Fruit fly (Drosophila melanogaster): ENCODE results near the gene CG13014.

Gene CG13014

dm6 chrX:16637594-16638485 is 50.2 kb downstream of the CG13014 start, which contains the start of gene RpS19a (continued):
- TF ChIP-seq CG7839 (tag; optimal IDR thresholded peaks at IDR 0.05): peak; percentile 74
- TF ChIP-seq phol (tag; optimal IDR thresholded peaks at IDR 0.05): peak; percentile 66
- no peak for TF ChIP-seq pita (GFP tag; optimal IDR thresholded peaks at IDR 0.05)
- peak; percentile 84 for TF ChIP-seq CG12659 (GFP tag; optimal IDR thresholded peaks at IDR 0.05)
- peak; percentile 27; the same call in 1 of the 2 replicates for TF ChIP-seq CG17612 (GFP tag; IDR thresholded peaks at IDR 0.05)
- no peak for TF ChIP-seq Antp (GFP tag; optimal IDR thresholded peaks at IDR 0.05)
- peak; percentile 37 for TF ChIP-seq CG7786 (GFP tag; optimal IDR thresholded peaks at IDR 0.05)
- peak; percentile 55 for TF ChIP-seq CG6654 (GFP tag; optimal IDR thresholded peaks at IDR 0.05)
- TF ChIP-seq Ssrp (tag; optimal IDR thresholded peaks at IDR 0.05): peak; percentile 21
- 0 out of 2 replicates have a peak, but pooled peaks have one; percentile 2 for TF ChIP-seq inv (GFP tag; IDR thresholded peaks at IDR 0.05; ENCODE audit: partially characterized antibody)
- TF ChIP-seq CG10543 (GFP tag; optimal IDR thresholded peaks at IDR 0.05): peak; percentile 91
- TF ChIP-seq CG9437 (GFP tag; optimal IDR thresholded peaks at IDR 0.05): peak; percentile 74
- no peak for TF ChIP-seq sc (optimal IDR thresholded peaks at IDR 0.05)
- TF ChIP-seq sc (GFP tag; optimal IDR thresholded peaks at IDR 0.05): peak; percentile 80
- peak; percentile 34; the same call in 2 of the 3 replicates for TF ChIP-seq croc (GFP tag; conservative IDR thresholded peaks at IDR 0.05)
- TF ChIP-seq sima (GFP tag; optimal IDR thresholded peaks at IDR 0.05): no peak
- TF ChIP-seq Xrp1 (GFP tag; IDR thresholded peaks at IDR 0.05): no peak
- 0 out of 2 replicates have a peak, but pooled peaks have one; percentile 48 for TF ChIP-seq gsb (GFP tag; IDR thresholded peaks at IDR 0.05)
- TF ChIP-seq CG2116 (GFP tag; optimal IDR thresholded peaks at IDR 0.05): peak; percentile 70
- TF ChIP-seq CG10366 (GFP tag; IDR thresholded peaks at IDR 0.05): peak; percentile 70
- TF ChIP-seq wor (GFP tag; IDR thresholded peaks at IDR 0.05): no peak
- TF ChIP-seq dati (GFP tag; IDR thresholded peaks at IDR 0.05): 0 out of 2 replicates have a peak, but pooled peaks have one; percentile 46
- no peak for TF ChIP-seq cad (GFP tag; optimal IDR thresholded peaks at IDR 0.05)
- TF ChIP-seq Dek (tag; optimal IDR thresholded peaks at IDR 0.05): peak; percentile 56
- peak; percentile 45 for TF ChIP-seq CG2202 (tag; optimal IDR thresholded peaks at IDR 0.05)
- TF ChIP-seq Stat92E (GFP tag; optimal IDR thresholded peaks at IDR 0.05): peak in 1 of 3 experiments; percentile 35
- peak; percentile 39 for TF ChIP-seq crc (GFP tag; optimal IDR thresholded peaks at IDR 0.05)
- TF ChIP-seq Dip2 (GFP tag; IDR thresholded peaks at IDR 0.05): no peak
- peak; percentile 87 for TF ChIP-seq CG3281 (GFP tag; optimal IDR thresholded peaks at IDR 0.05)
- TF ChIP-seq CG12155 (GFP tag; optimal IDR thresholded peaks at IDR 0.05): peak; percentile 27
- TF ChIP-seq lilli (GFP tag; optimal IDR thresholded peaks at IDR 0.05): peak; percentile 48
- no peak for TF ChIP-seq dan (GFP tag; IDR thresholded peaks at IDR 0.05)
- TF ChIP-seq NFAT (GFP tag; IDR thresholded peaks at IDR 0.05): peak; percentile 88
- TF ChIP-seq CG10462 (GFP tag; optimal IDR thresholded peaks at IDR 0.05): no peak
- TF ChIP-seq CG4820 (GFP tag; optimal IDR thresholded peaks at IDR 0.05): peak; percentile 38
- peak; percentile 53 for TF ChIP-seq gro (GFP tag; optimal IDR thresholded peaks at IDR 0.05)
- TF ChIP-seq CG7745 (tag; optimal IDR thresholded peaks at IDR 0.05): peak; percentile 55
- peak; percentile 77 for TF ChIP-seq CTCF (GFP tag; optimal IDR thresholded peaks at IDR 0.05)
- no peak for TF ChIP-seq Adf1 (GFP tag; IDR thresholded peaks at IDR 0.05)
- peak; percentile 50 for TF ChIP-seq CG30403 (GFP tag; optimal IDR thresholded peaks at IDR 0.05)
- TF ChIP-seq odd (GFP tag; optimal IDR thresholded peaks at IDR 0.05): peak; percentile 90
- TF ChIP-seq CG15601 (tag; optimal IDR thresholded peaks at IDR 0.05): peak; percentile 67
- peak; percentile 80 for TF ChIP-seq onecut (GFP tag; IDR thresholded peaks at IDR 0.05)
- TF ChIP-seq amos (GFP tag; IDR thresholded peaks at IDR 0.05; ENCODE audit: partially characterized antibody): peak; percentile 3; the same call in 1 of the 2 replicates
- TF ChIP-seq gt (GFP tag; IDR thresholded peaks at IDR 0.05): 0 out of 2 replicates have a peak, but pooled peaks have one; percentile 18
- TF ChIP-seq E2f1 (GFP tag; IDR thresholded peaks at IDR 0.05): peak; percentile 61
- peak; percentile 53; the same call in 1 of the 2 replicates for TF ChIP-seq seq (GFP tag; IDR thresholded peaks at IDR 0.05)
- peak; percentile 68 for TF ChIP-seq CG11247 (GFP tag; IDR thresholded peaks at IDR 0.05)
- peak; percentile 14 for TF ChIP-seq tio (GFP tag; optimal IDR thresholded peaks at IDR 0.05)

All from whole organism, embryonic.